Fruit fly (Drosophila melanogaster): ENCODE results near the gene CG18476.

The CG18476 gene

dm6 chr3R:11649449-11649848, 28.5 kb downstream of the CG18476 start (continued):
- TF ChIP-seq peb (GFP tag; IDR thresholded peaks at IDR 0.05) = peak; percentile 91
- TF ChIP-seq bcd (GFP tag; optimal IDR thresholded peaks at IDR 0.05) = peak; percentile 94
- TF ChIP-seq pfk (GFP tag; optimal IDR thresholded peaks at IDR 0.05) = peak; percentile 34
- TF ChIP-seq unc-4 (GFP tag; IDR thresholded peaks at IDR 0.05; ENCODE audit: partially characterized antibody) = no peak
- TF ChIP-seq CG6654 (GFP tag; optimal IDR thresholded peaks at IDR 0.05) = peak; percentile 69
- peak; percentile 8 for TF ChIP-seq nom (GFP tag; optimal IDR thresholded peaks at IDR 0.05)
- peak; percentile 51 for TF ChIP-seq Deaf1 (tag; optimal IDR thresholded peaks at IDR 0.05)
- TF ChIP-seq CG14050 (GFP tag; IDR thresholded peaks at IDR 0.05) = peak; percentile 96
- TF ChIP-seq Jarid2 (GFP tag; optimal IDR thresholded peaks at IDR 0.05) = peak; percentile 69
- peak; percentile 94 for TF ChIP-seq CG12391 (tag; optimal IDR thresholded peaks at IDR 0.05)
- peak; percentile 100 for TF ChIP-seq Med (GFP tag)
- peak; percentile 95 for TF ChIP-seq CG11504 (tag; optimal IDR thresholded peaks at IDR 0.05)
- peak; percentile 86 for TF ChIP-seq run (tag; optimal IDR thresholded peaks at IDR 0.05)
- peak; percentile 85 for TF ChIP-seq Usf (GFP tag; optimal IDR thresholded peaks at IDR 0.05)
- peak; percentile 82 for TF ChIP-seq CG10321 (GFP tag; IDR thresholded peaks at IDR 0.05)
- peak; percentile 96 for TF ChIP-seq CG5245 (GFP tag; optimal IDR thresholded peaks at IDR 0.05)
- peak; percentile 97 for TF ChIP-seq CG12659 (GFP tag; optimal IDR thresholded peaks at IDR 0.05)
- peak; percentile 95 for TF ChIP-seq CG2889 (GFP tag; IDR thresholded peaks at IDR 0.05)
- TF ChIP-seq lov (optimal IDR thresholded peaks at IDR 0.05) = no peak
- TF ChIP-seq lov (GFP tag; IDR thresholded peaks at IDR 0.05) = peak; percentile 92; the same call in 2 of the 3 replicates
- peak; percentile 92 for TF ChIP-seq CG11696 (GFP tag; IDR thresholded peaks at IDR 0.05)
- peak; percentile 96 for TF ChIP-seq eyg (GFP tag; optimal IDR thresholded peaks at IDR 0.05)
- TF ChIP-seq CG12071 (GFP tag; optimal IDR thresholded peaks at IDR 0.05) = peak; percentile 97
- no peak for TF ChIP-seq fru (optimal IDR thresholded peaks at IDR 0.05)
- peak; percentile 94 for TF ChIP-seq CG17361 (GFP tag; IDR thresholded peaks at IDR 0.05)
- TF ChIP-seq CG6683 (GFP tag; optimal IDR thresholded peaks at IDR 0.05) = peak; percentile 80
- peak; percentile 81 for TF ChIP-seq CG7928 (GFP tag; optimal IDR thresholded peaks at IDR 0.05)
- TF ChIP-seq CG2678 (tag; optimal IDR thresholded peaks at IDR 0.05) = peak; percentile 97
- TF ChIP-seq CG3726 (GFP tag; IDR thresholded peaks at IDR 0.05) = peak; percentile 93; the same call in 2 of the 3 replicates
- TF ChIP-seq CG10267 (tag; optimal IDR thresholded peaks at IDR 0.05) = peak; percentile 77
- TF ChIP-seq her (GFP tag; optimal IDR thresholded peaks at IDR 0.05) = peak; percentile 96
- TF ChIP-seq Asciz (GFP tag; optimal IDR thresholded peaks at IDR 0.05) = peak; percentile 89
- peak; percentile 95 for TF ChIP-seq da (GFP tag; optimal IDR thresholded peaks at IDR 0.05)
- TF ChIP-seq CG31441 (GFP tag; IDR thresholded peaks at IDR 0.05) = peak; percentile 88
- peak; percentile 95 for TF ChIP-seq CG1233 (GFP tag; optimal IDR thresholded peaks at IDR 0.05)
- TF ChIP-seq CG33557 (GFP tag; optimal IDR thresholded peaks at IDR 0.05) = peak; percentile 58
- TF ChIP-seq MTF-1 (GFP tag; optimal IDR thresholded peaks at IDR 0.05; ENCODE audit: borderline replicate concordance) = peak; percentile 89
- TF ChIP-seq p53 (GFP tag; optimal IDR thresholded peaks at IDR 0.05) = peak; percentile 89
- TF ChIP-seq CG9727 (GFP tag; optimal IDR thresholded peaks at IDR 0.05) = peak; percentile 89
- TF ChIP-seq CG12219 (GFP tag; optimal IDR thresholded peaks at IDR 0.05) = peak; percentile 94
- TF ChIP-seq vvl (GFP tag; IDR thresholded peaks at IDR 0.05) = peak; percentile 99
- TF ChIP-seq seq (GFP tag; IDR thresholded peaks at IDR 0.05) = peak; percentile 95
- TF ChIP-seq en (GFP tag; optimal IDR thresholded peaks at IDR 0.05) = peak; percentile 88
- TF ChIP-seq klu (GFP tag; IDR thresholded peaks at IDR 0.05) = peak; percentile 93
- TF ChIP-seq CG6254 (GFP tag; optimal IDR thresholded peaks at IDR 0.05) = peak; percentile 52
- peak; percentile 66; the same call in 1 of the 2 replicates for TF ChIP-seq Adf1 (GFP tag; IDR thresholded peaks at IDR 0.05)
- peak; percentile 97 for TF ChIP-seq al (GFP tag; IDR thresholded peaks at IDR 0.05)
- peak; percentile 93 for TF ChIP-seq CrebB (tag; optimal IDR thresholded peaks at IDR 0.05)
- peak; percentile 99 for TF ChIP-seq Rfx (GFP tag; IDR thresholded peaks at IDR 0.05)
- peak; percentile 91 for TF ChIP-seq wor (GFP tag; IDR thresholded peaks at IDR 0.05)
- TF ChIP-seq HmgD (GFP tag; optimal IDR thresholded peaks at IDR 0.05) = peak; percentile 91
